Worm (Caenorhabditis elegans) whole organism, mixed stage, embryonic: Measurements from ENCODE around the gene R52.4.

Experiments used
- M03D4.4 ChIP-seq: sonication (generic microtip); optimal IDR thresholded peaks from 2 replicates; lab custom pipeline; 2017; ENCODE audit warnings: mild to moderate bottlenecking, missing genetic modification characterization, missing compliant biosample characterization
- bed-3 ChIP-seq: fragments of 200-800 bp; sonication (Bioruptor generic); optimal IDR thresholded peaks from 3 replicates; lab custom pipeline; 2018; ENCODE audit warnings: mild to moderate bottlenecking, missing genetic modification characterization, moderate library complexity, missing compliant biosample characterization
- ces-1 ChIP-seq: fragments of 150-350 bp; optimal IDR thresholded peaks from 2 replicates; lab custom pipeline; 2014; ENCODE audit warnings: missing biosample characterization, missing genetic modification reagents, missing genetic modification characterization
- hlh-1 ChIP-seq: fragments of 150-350 bp; optimal IDR thresholded peaks from 2 replicates; lab custom pipeline; 2014; ENCODE audit warnings: missing biosample characterization, missing genetic modification reagents, missing genetic modification characterization
- lsy-2 ChIP-seq: fragments of 150-350 bp; optimal IDR thresholded peaks from 2 replicates; lab custom pipeline; 2014; ENCODE audit warnings: missing biosample characterization, missing genetic modification characterization
- mep-1 ChIP-seq: fragments of 150-350 bp; optimal IDR thresholded peaks from 2 replicates; lab custom pipeline; 2017; ENCODE audit warnings: missing biosample characterization, missing genetic modification reagents, missing genetic modification characterization, inconsistent platforms
- nhr-237 ChIP-seq: fragments of 150-350 bp; optimal IDR thresholded peaks from 2 replicates; lab custom pipeline; 2014; ENCODE audit warnings: missing biosample characterization, missing genetic modification characterization
- nhr-28 ChIP-seq: fragments of 150-350 bp; optimal IDR thresholded peaks from 2 replicates; lab custom pipeline; 2014; ENCODE audit warnings: missing biosample characterization, missing genetic modification characterization
- unc-39 ChIP-seq: fragments of 150-350 bp; optimal IDR thresholded peaks from 2 replicates; lab custom pipeline; 2014; ENCODE audit warnings: missing biosample characterization, missing genetic modification characterization
- unc-62 ChIP-seq: fragments of 150-350 bp; optimal IDR thresholded peaks from 2 replicates; lab custom pipeline; 2014; ENCODE audit warnings: missing biosample characterization, missing genetic modification reagents, missing genetic modification characterization
- ztf-11 ChIP-seq: fragments of 150-350 bp; optimal IDR thresholded peaks from 2 replicates; lab custom pipeline; 2014; ENCODE audit warnings: missing biosample characterization, missing genetic modification characterization

- no peak for TF ChIP-seq unc-39 (tag; lab: Kevin White, UChicago)
- TF ChIP-seq lsy-2 (tag; lab: Kevin White, UChicago), result no peak
- no peak for TF ChIP-seq unc-62 (GFP tag; lab: Kevin White, UChicago)
- no peak for TF ChIP-seq bed-3 (GFP tag; lab: Kevin White, UChicago)
- TF ChIP-seq nhr-28 (tag; lab: Kevin White, UChicago), result no peak
- no peak for TF ChIP-seq ces-1 (GFP tag; lab: Kevin White, UChicago)
- TF ChIP-seq M03D4.4 (tag; lab: Kevin White, UChicago), result no peak
- TF ChIP-seq mep-1, result no peak
- no peak for TF ChIP-seq ztf-11 (tag; lab: Kevin White, UChicago)
- no peak for TF ChIP-seq nhr-237
- TF ChIP-seq hlh-1, result no peak
Observed at ce11 chrII:2075513-2075912, 32.7 kb downstream of the R52.4 start, which contains the start of gene F07E5.8.
